Fruit fly (Drosophila melanogaster) whole organism, embryonic: Measurements from ENCODE around the gene CG43179.
A peak's percentile ranks its signal among the peaks of the same experiment; 100 is the strongest.

Experiments used
- Antp ChIP-seq: fragments of 200-800 bp; sonication (Bioruptor generic); optimal IDR thresholded peaks from 3 replicates; lab custom pipeline; 2016; ENCODE audit warnings: missing biosample characterization, missing genetic modification characterization
- CG10147 ChIP-seq: fragments of 200-800 bp; sonication (Bioruptor generic); optimal IDR thresholded peaks from 2 replicates; lab custom pipeline; 2019; ENCODE audit warnings: missing biosample characterization, mild to moderate bottlenecking, missing genetic modification characterization, moderate library complexity
- CG10274 ChIP-seq: fragments of 200-800 bp; sonication (Bioruptor generic); optimal IDR thresholded peaks from 3 replicates; lab custom pipeline; 2017; ENCODE audit warnings: missing biosample characterization, mild to moderate bottlenecking, missing genetic modification characterization
- CG11504 ChIP-seq: fragments of 200-800 bp; sonication (Bioruptor generic); optimal IDR thresholded peaks from 3 replicates; lab custom pipeline; 2019; ENCODE audit warnings: missing biosample characterization, mild to moderate bottlenecking, missing genetic modification characterization, moderate library complexity
- CG13624 ChIP-seq: fragments of 200-800 bp; sonication (Bioruptor generic); optimal IDR thresholded peaks from 2 replicates; lab custom pipeline; 2016; ENCODE audit warnings: missing biosample characterization, missing genetic modification characterization
- CG14860 ChIP-seq: fragments of 200-800 bp; sonication (Bioruptor generic); IDR thresholded peaks from 3 replicates; pipeline ENCODE4 v1.3.6; 2022; ENCODE audit warnings: missing biosample characterization, missing genetic modification characterization; ENCODE audit not compliant: partially characterized antibody
- CG14965 ChIP-seq: fragments of 200-800 bp; sonication (Bioruptor generic); optimal IDR thresholded peaks from 2 replicates; lab custom pipeline; 2016; ENCODE audit warnings: missing biosample characterization, missing genetic modification characterization, borderline replicate concordance
- CG17186 ChIP-seq: fragments of 200-800 bp; sonication (Bioruptor generic); optimal IDR thresholded peaks from 3 replicates; lab custom pipeline; 2017; ENCODE audit warnings: missing biosample characterization, missing genetic modification reagents, missing genetic modification characterization
- CG18011 ChIP-seq: fragments of 200-800 bp; sonication (Bioruptor generic); optimal IDR thresholded peaks from 2 replicates; lab custom pipeline; 2017; ENCODE audit warnings: missing biosample characterization, missing genetic modification characterization, mild to moderate bottlenecking, moderate library complexity, missing genotype
- CG2120 ChIP-seq: fragments of 200-800 bp; sonication (Bioruptor generic); optimal IDR thresholded peaks from 3 replicates; lab custom pipeline; 2016; ENCODE audit warnings: missing biosample characterization, missing genetic modification characterization
- CG3065 ChIP-seq: fragments of 200-800 bp; sonication (Bioruptor generic); optimal IDR thresholded peaks from 2 replicates; lab custom pipeline; 2016; ENCODE audit warnings: missing biosample characterization, missing genetic modification characterization
- CG31224 ChIP-seq: fragments of 200-800 bp; sonication (Bioruptor generic); IDR thresholded peaks from 2 replicates; pipeline ENCODE4 v1.3.6; 2022; ENCODE audit warnings: missing biosample characterization, missing genetic modification characterization
- CG32532 ChIP-seq: fragments of 200-800 bp; sonication (Bioruptor generic); IDR thresholded peaks from 2 replicates; pipeline ENCODE4 v1.3.6; 2022; ENCODE audit warnings: missing biosample characterization, missing genetic modification characterization
- CG32767 ChIP-seq: fragments of 200-800 bp; sonication (Bioruptor generic); IDR thresholded peaks from 2 replicates; pipeline ENCODE4 v1.3.6; 2022; ENCODE audit warnings: missing biosample characterization, missing genetic modification characterization
- CG3407 ChIP-seq: fragments of 200-800 bp; sonication (Bioruptor generic); optimal IDR thresholded peaks from 2 replicates; lab custom pipeline; 2018; ENCODE audit warnings: missing biosample characterization, mild to moderate bottlenecking, missing genetic modification characterization
- CG4282 ChIP-seq: fragments of 200-800 bp; sonication (Bioruptor generic); optimal IDR thresholded peaks from 2 replicates; lab custom pipeline; 2016; ENCODE audit warnings: missing biosample characterization, missing genetic modification characterization
- CG5953 ChIP-seq: fragments of 200-800 bp; sonication (Bioruptor generic); IDR thresholded peaks from 2 replicates; pipeline ENCODE4 v1.3.6; 2022; ENCODE audit warnings: missing biosample characterization, missing genetic modification characterization
- CG7271 ChIP-seq: fragments of 200-800 bp; sonication (Bioruptor generic); optimal IDR thresholded peaks from 2 replicates; lab custom pipeline; 2018; ENCODE audit warnings: missing biosample characterization, mild to moderate bottlenecking, missing genetic modification characterization, moderate library complexity
- CG7786 ChIP-seq: fragments of 200-800 bp; sonication (Bioruptor generic); optimal IDR thresholded peaks from 2 replicates; lab custom pipeline; 2016; ENCODE audit warnings: missing biosample characterization, missing genetic modification characterization
- CG8290 ChIP-seq, 3 experiments: fragments of 200-800 bp; sonication (Bioruptor generic); optimal IDR thresholded peaks; 2 replicates each; lab custom pipeline; 2016 to 2019; ENCODE audit warnings: missing biosample characterization in 3 of 3, missing genetic modification characterization in 3 of 3, mild to moderate bottlenecking in 2 of 3, moderate library complexity in 1 of 3
- CG9437 ChIP-seq: fragments of 200-800 bp; sonication (Bioruptor generic); optimal IDR thresholded peaks from 2 replicates; lab custom pipeline; 2018; ENCODE audit warnings: missing biosample characterization, mild to moderate bottlenecking, missing genetic modification characterization
- Dfd ChIP-seq, 2 experiments: fragments of >200 bp; optimal IDR thresholded peaks; 2 replicates each; lab custom pipeline; 2017; ENCODE audit warnings: missing biosample characterization in 2 of 2, missing genetic modification characterization in 2 of 2
- Dref ChIP-seq: fragments of 200-800 bp; sonication (Bioruptor generic); IDR thresholded peaks from 2 replicates; pipeline ENCODE4 v1.3.6; 2022; ENCODE audit warnings: missing biosample characterization, missing genetic modification characterization
- Elba2 ChIP-seq: fragments of 200-800 bp; sonication (Bioruptor generic); optimal IDR thresholded peaks from 3 replicates; lab custom pipeline; 2016; ENCODE audit warnings: missing biosample characterization, missing genetic modification characterization
- H15 ChIP-seq: fragments of 200-800 bp; sonication (Bioruptor generic); IDR thresholded peaks from 3 replicates; pipeline ENCODE4 v1.3.6; 2022; ENCODE audit warnings: missing biosample characterization, missing genetic modification characterization
- HLH4C ChIP-seq: fragments of 200-800 bp; sonication (Bioruptor generic); IDR thresholded peaks from 3 replicates; pipeline ENCODE4 v1.3.6; 2022; ENCODE audit warnings: missing biosample characterization, missing genetic modification characterization; ENCODE audit not compliant: partially characterized antibody
- Hr51 ChIP-seq, 2 experiments: fragments of 200-800 bp; sonication (Bioruptor generic); optimal IDR thresholded peaks; 2 replicates in 1 of 2; 3 replicates in 1 of 2; lab custom pipeline; 2016 to 2018; ENCODE audit warnings: missing biosample characterization in 2 of 2, missing genetic modification characterization in 2 of 2, mild to moderate bottlenecking in 1 of 2, moderate library complexity in 1 of 2
- Optix ChIP-seq: fragments of 200-800 bp; sonication (Bioruptor generic); IDR thresholded peaks from 3 replicates; pipeline ENCODE4 v1.3.6; 2022; ENCODE audit warnings: missing biosample characterization, missing genetic modification characterization
- Ptx1 ChIP-seq: fragments of 200-800 bp; sonication (Bioruptor generic); IDR thresholded peaks from 2 replicates; pipeline ENCODE4 v1.3.6; 2022; ENCODE audit warnings: missing biosample characterization, missing genetic modification characterization
- Sox102F ChIP-seq: fragments of 200-800 bp; sonication (Bioruptor generic); optimal IDR thresholded peaks from 2 replicates; lab custom pipeline; 2018; ENCODE audit warnings: missing biosample characterization, mild to moderate bottlenecking, missing genetic modification characterization, moderate library complexity
- Tbp ChIP-seq: fragments of >200 bp; optimal IDR thresholded peaks from 2 replicates; lab custom pipeline; 2018; ENCODE audit warnings: missing biosample characterization, missing genetic modification characterization
- ab ChIP-seq: fragments of 200-800 bp; sonication (Bioruptor generic); optimal IDR thresholded peaks from 2 replicates; lab custom pipeline; 2016; ENCODE audit warnings: missing biosample characterization, missing genetic modification characterization
- aop ChIP-seq: fragments of 200-800 bp; sonication (Bioruptor generic); IDR thresholded peaks from 2 replicates; pipeline ENCODE4 v1.3.6; 2022; ENCODE audit warnings: missing biosample characterization, missing genetic modification characterization
- chn ChIP-seq: fragments of 200-800 bp; sonication (Bioruptor generic); optimal IDR thresholded peaks from 2 replicates; lab custom pipeline; 2016; ENCODE audit warnings: missing biosample characterization, missing genetic modification characterization
- fd3F ChIP-seq: fragments of 200-800 bp; sonication (Bioruptor generic); optimal IDR thresholded peaks from 2 replicates; lab custom pipeline; 2018; ENCODE audit warnings: missing biosample characterization, mild to moderate bottlenecking, missing genetic modification characterization, moderate library complexity
- gsb ChIP-seq: fragments of 200-800 bp; sonication (Bioruptor generic); IDR thresholded peaks from 2 replicates; pipeline ENCODE4 v1.3.6; 2022; ENCODE audit warnings: missing biosample characterization, missing genetic modification characterization
- gt ChIP-seq: fragments of 200-800 bp; sonication (Bioruptor generic); IDR thresholded peaks from 2 replicates; pipeline ENCODE4 v1.3.6; 2022; ENCODE audit warnings: missing biosample characterization, missing genetic modification characterization
- hth ChIP-seq: fragments of >200 bp; optimal IDR thresholded peaks from 2 replicates; lab custom pipeline; 2017; ENCODE audit warnings: inconsistent platforms
- kay ChIP-seq: fragments of 200-800 bp; sonication (Bioruptor generic); optimal IDR thresholded peaks from 2 replicates; lab custom pipeline; 2016; ENCODE audit warnings: missing biosample characterization, missing genetic modification characterization
- ken ChIP-seq: fragments of 200-800 bp; sonication (Bioruptor generic); IDR thresholded peaks from 3 replicates; pipeline ENCODE4 v1.3.6; 2022; ENCODE audit warnings: missing biosample characterization, missing genetic modification characterization
- nau ChIP-seq: fragments of 200-800 bp; sonication (Bioruptor generic); optimal IDR thresholded peaks from 3 replicates; lab custom pipeline; 2017; ENCODE audit warnings: missing biosample characterization, mild to moderate bottlenecking, missing genetic modification characterization, missing genetic modification reagents
- nerfin-1 ChIP-seq: fragments of 200-800 bp; sonication (Bioruptor generic); optimal IDR thresholded peaks from 3 replicates; lab custom pipeline; 2019; ENCODE audit warnings: missing biosample characterization, mild to moderate bottlenecking, missing genetic modification characterization, moderate library complexity
- nerfin-2 ChIP-seq: fragments of 200-800 bp; sonication (Bioruptor generic); IDR thresholded peaks from 2 replicates; pipeline ENCODE4 v1.3.6; 2022; ENCODE audit warnings: missing biosample characterization, missing genetic modification characterization; ENCODE audit not compliant: partially characterized antibody
- ranshi ChIP-seq: fragments of 200-800 bp; sonication (Bioruptor generic); IDR thresholded peaks from 2 replicates; pipeline ENCODE4 v1.3.6; 2022; ENCODE audit warnings: missing biosample characterization, missing genetic modification characterization
- repo ChIP-seq: fragments of 200-800 bp; sonication (Bioruptor generic); optimal IDR thresholded peaks from 2 replicates; lab custom pipeline; 2016; ENCODE audit warnings: missing biosample characterization, missing genetic modification characterization
- schlank ChIP-seq: fragments of 200-800 bp; sonication (Bioruptor generic); optimal IDR thresholded peaks from 2 replicates; lab custom pipeline; 2018; ENCODE audit warnings: missing biosample characterization, mild to moderate bottlenecking, missing genetic modification characterization
- slbo ChIP-seq: fragments of 200-800 bp; sonication (Bioruptor generic); IDR thresholded peaks from 2 replicates; pipeline ENCODE4 v1.3.6; 2022; ENCODE audit warnings: missing biosample characterization, missing genetic modification characterization
- sna ChIP-seq: fragments of 200-800 bp; sonication (Bioruptor generic); IDR thresholded peaks from 2 replicates; pipeline ENCODE4 v1.3.6; 2022; ENCODE audit warnings: missing biosample characterization, missing genetic modification characterization; ENCODE audit not compliant: partially characterized antibody
- trem ChIP-seq: fragments of 200-800 bp; optimal IDR thresholded peaks from 3 replicates; lab custom pipeline; 2019; ENCODE audit warnings: missing biosample characterization, mild to moderate bottlenecking, missing genetic modification characterization, moderate library complexity
- twi ChIP-seq: fragments of 200-800 bp; optimal IDR thresholded peaks from 2 replicates; lab custom pipeline; 2019; ENCODE audit warnings: missing biosample characterization, mild to moderate bottlenecking, missing genetic modification characterization, moderate library complexity
- yki ChIP-seq: fragments of >200 bp; optimal IDR thresholded peaks from 3 replicates; lab custom pipeline; 2018

CG43179 gene

DNA sequence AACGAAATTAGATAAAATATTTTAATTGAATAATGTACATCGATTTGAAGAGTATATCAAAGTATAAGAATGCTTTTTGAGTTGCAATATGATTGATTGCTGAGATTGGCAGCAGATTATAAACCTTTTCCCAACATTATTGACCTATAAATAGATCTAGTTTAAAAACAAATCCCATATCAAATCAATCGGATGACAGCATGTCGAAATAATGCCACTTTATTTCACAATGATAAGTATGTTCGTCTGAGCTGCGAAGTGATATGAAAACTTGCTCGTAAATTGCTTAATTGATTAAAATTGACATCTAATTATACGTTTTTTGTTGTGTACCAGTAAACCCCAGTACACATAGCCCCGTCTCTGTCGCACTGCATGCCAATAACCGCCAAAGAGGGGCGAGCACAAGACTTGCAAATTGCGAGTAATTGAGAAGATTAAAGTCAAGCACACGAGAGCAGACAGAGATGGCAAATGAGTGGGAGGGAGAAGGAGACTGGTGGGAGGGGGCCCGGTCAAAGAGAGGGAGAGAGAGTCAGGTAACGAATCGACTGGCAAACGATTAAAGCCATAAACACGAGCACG, 27.2 kb downstream of the CG43179 start (continued):
- no peak for TF ChIP-seq CG8290 (GFP tag; optimal IDR thresholded peaks at IDR 0.05; lab: Kevin White, UChicago)
- TF ChIP-seq CG8290 (tag; optimal IDR thresholded peaks at IDR 0.05; lab: Kevin White, UChicago) = peak in 1 of 2 experiments; percentile 71
- TF ChIP-seq Dref (GFP tag; lab: Robert Waterston, UW) = no peak
- TF ChIP-seq gsb = no peak
- peak; percentile 5 to 74 for TF ChIP-seq Hr51 (GFP tag; optimal IDR thresholded peaks at IDR 0.05; lab: Kevin White, UChicago)
- TF ChIP-seq Elba2 (GFP tag; lab: Kevin White, UChicago) = no peak
- no peak for TF ChIP-seq nerfin-1 (tag; lab: Kevin White, UChicago)
- peak; percentile 32 for TF ChIP-seq fd3F (GFP tag; lab: Kevin White, UChicago)
- TF ChIP-seq gt (GFP tag; lab: Robert Waterston, UW) = no peak
- no peak for TF ChIP-seq nerfin-2
- TF ChIP-seq aop (GFP tag; lab: Robert Waterston, UW) = no peak
- TF ChIP-seq twi = no peak
- TF ChIP-seq CG4282 (GFP tag; lab: Kevin White, UChicago) = no peak
- TF ChIP-seq CG9437 = no peak
- TF ChIP-seq ranshi (GFP tag; lab: Robert Waterston, UW) = no peak
- TF ChIP-seq ab (GFP tag; lab: Kevin White, UChicago) = no peak
- TF ChIP-seq slbo (GFP tag; lab: Robert Waterston, UW) = no peak
- no peak for TF ChIP-seq Optix (GFP tag; lab: Robert Waterston, UW)
- TF ChIP-seq trem (tag; lab: Kevin White, UChicago) = no peak
- TF ChIP-seq CG14965 (GFP tag; lab: Kevin White, UChicago) = no peak
- TF ChIP-seq Tbp (GFP tag; lab: Kevin White, UChicago) = no peak
- no peak for TF ChIP-seq CG17186 (GFP tag; lab: Kevin White, UChicago)
- no peak for TF ChIP-seq CG32767
- TF ChIP-seq nau (GFP tag; lab: Kevin White, UChicago) = no peak
- no peak for TF ChIP-seq CG18011 (GFP tag; lab: Kevin White, UChicago)
- TF ChIP-seq CG2120 (GFP tag; lab: Kevin White, UChicago) = peak; percentile 79
- TF ChIP-seq CG13624 (GFP tag; lab: Kevin White, UChicago) = peak; percentile 54
- no peak for TF ChIP-seq HLH4C (GFP tag; lab: Robert Waterston, UW)
- TF ChIP-seq Sox102F = peak; percentile 49
- no peak for TF ChIP-seq CG10274
- TF ChIP-seq Ptx1 (GFP tag; lab: Robert Waterston, UW) = no peak
- TF ChIP-seq ken (GFP tag; lab: Robert Waterston, UW) = no peak
- TF ChIP-seq CG10147 (GFP tag; lab: Kevin White, UChicago) = peak; percentile 52
- no peak for TF ChIP-seq H15 (GFP tag; lab: Robert Waterston, UW)
- peak; percentile 23 for TF ChIP-seq Antp (GFP tag; lab: Kevin White, UChicago)
- no peak for TF ChIP-seq CG5953 (GFP tag; lab: Robert Waterston, UW)
- TF ChIP-seq CG32532 (GFP tag; lab: Robert Waterston, UW) = no peak
- no peak for TF ChIP-seq CG7271
- TF ChIP-seq CG3407 (GFP tag; lab: Kevin White, UChicago) = no peak
- TF ChIP-seq yki (lab: Kevin White, UChicago) = no peak
- peak; percentile 52 for TF ChIP-seq CG7786
- no peak for TF ChIP-seq CG31224
- no peak for TF ChIP-seq sna (GFP tag; lab: Robert Waterston, UW)
- no peak for TF ChIP-seq CG3065
- TF ChIP-seq CG11504 (tag; lab: Kevin White, UChicago) = peak; percentile 22
- peak; percentile 1 for TF ChIP-seq chn
- no peak for TF ChIP-seq hth
- no peak for TF ChIP-seq Dfd (GFP tag; optimal IDR thresholded peaks at IDR 0.05; lab: Kevin White, UChicago)
- no peak for TF ChIP-seq CG14860 (GFP tag; lab: Robert Waterston, UW)
- peak; percentile 6 for TF ChIP-seq schlank
- TF ChIP-seq repo (GFP tag; lab: Kevin White, UChicago) = no peak
- no peak for TF ChIP-seq kay (GFP tag; lab: Kevin White, UChicago)
